Worm (Caenorhabditis elegans) whole organism, early embryonic: ENCODE data around the gene srw-99.

Experiments used
- B0310.2 ChIP-seq: sonication (generic microtip); optimal IDR thresholded peaks from 2 replicates; lab custom pipeline; 2016; ENCODE audit warnings: mild to moderate bottlenecking, missing genetic modification characterization, missing compliant biosample characterization
- F13C5.2 ChIP-seq: sonication (generic microtip); optimal IDR thresholded peaks from 2 replicates; lab custom pipeline; 2017; ENCODE audit warnings: mild to moderate bottlenecking, missing genetic modification characterization, inconsistent platforms, missing compliant biosample characterization
- aly-1 ChIP-seq: sonication (generic microtip); optimal IDR thresholded peaks from 2 replicates; lab custom pipeline; 2016; ENCODE audit warnings: missing genetic modification characterization, missing compliant biosample characterization
- ama-1 ChIP-seq: fragments of 150-350 bp; optimal IDR thresholded peaks from 2 replicates; lab custom pipeline; 2014
- ceh-13 ChIP-seq: fragments of 200-800 bp; sonication (Bioruptor generic); optimal IDR thresholded peaks from 2 replicates; lab custom pipeline; 2018; ENCODE audit warnings: mild to moderate bottlenecking, missing genetic modification characterization, missing compliant biosample characterization
- ceh-36 ChIP-seq: sonication (generic microtip); optimal IDR thresholded peaks from 2 replicates; lab custom pipeline; 2016; ENCODE audit warnings: missing genetic modification characterization, inconsistent platforms, missing compliant biosample characterization
- ets-7 ChIP-seq: sonication (generic microtip); optimal IDR thresholded peaks from 2 replicates; lab custom pipeline; 2016; ENCODE audit warnings: missing genotype, missing genetic modification characterization, missing compliant biosample characterization
- flt-1 ChIP-seq: fragments of 200-800 bp; sonication (Bioruptor generic); IDR thresholded peaks from 2 replicates; pipeline ENCODE4 v1.3.6; 2022; ENCODE audit warnings: missing genetic modification characterization, missing compliant biosample characterization
- hmbx-1 ChIP-seq: sonication (generic microtip); optimal IDR thresholded peaks from 2 replicates; lab custom pipeline; 2016; ENCODE audit warnings: mild to moderate bottlenecking, missing genetic modification characterization, missing compliant biosample characterization
- hmg-4 ChIP-seq: fragments of 200-800 bp; sonication (Bioruptor generic); optimal IDR thresholded peaks from 2 replicates; lab custom pipeline; 2018; ENCODE audit warnings: mild to moderate bottlenecking, missing genetic modification characterization, missing compliant biosample characterization
- hnd-1 ChIP-seq: sonication (generic microtip); optimal IDR thresholded peaks from 2 replicates; lab custom pipeline; 2016; ENCODE audit warnings: missing genetic modification characterization, missing compliant biosample characterization
- pes-1 ChIP-seq: fragments of 200-800 bp; sonication (Bioruptor generic); IDR thresholded peaks from 2 replicates; pipeline ENCODE4 v1.3.6; 2022; ENCODE audit warnings: missing genetic modification reagents, missing genetic modification characterization, missing compliant biosample characterization
- scrt-1 ChIP-seq: fragments of 200-800 bp; sonication (Bioruptor generic); IDR thresholded peaks from 2 replicates; pipeline ENCODE4 v1.3.6; 2022; ENCODE audit warnings: missing genetic modification characterization, missing compliant biosample characterization
- sea-1 ChIP-seq: fragments of 200-800 bp; sonication (Bioruptor generic); conservative IDR thresholded peaks from 2 replicates; pipeline ENCODE4 v1.3.6; 2022; ENCODE audit warnings: missing genetic modification characterization, missing compliant biosample characterization
- tbx-11 ChIP-seq: fragments of 200-800 bp; sonication (Bioruptor generic); IDR thresholded peaks from 2 replicates; pipeline ENCODE4 v1.3.6; 2022; ENCODE audit warnings: missing genetic modification characterization, missing compliant biosample characterization
- tbx-37 ChIP-seq: fragments of 200-800 bp; sonication (Bioruptor generic); conservative IDR thresholded peaks from 2 replicates; pipeline ENCODE4 v1.3.6; 2022; ENCODE audit warnings: missing genetic modification reagents, missing genetic modification characterization, missing compliant biosample characterization
- tra-4 ChIP-seq: sonication (generic microtip); optimal IDR thresholded peaks from 2 replicates; lab custom pipeline; 2017; ENCODE audit warnings: missing genetic modification characterization, missing compliant biosample characterization

srw-99 gene

DNA sequence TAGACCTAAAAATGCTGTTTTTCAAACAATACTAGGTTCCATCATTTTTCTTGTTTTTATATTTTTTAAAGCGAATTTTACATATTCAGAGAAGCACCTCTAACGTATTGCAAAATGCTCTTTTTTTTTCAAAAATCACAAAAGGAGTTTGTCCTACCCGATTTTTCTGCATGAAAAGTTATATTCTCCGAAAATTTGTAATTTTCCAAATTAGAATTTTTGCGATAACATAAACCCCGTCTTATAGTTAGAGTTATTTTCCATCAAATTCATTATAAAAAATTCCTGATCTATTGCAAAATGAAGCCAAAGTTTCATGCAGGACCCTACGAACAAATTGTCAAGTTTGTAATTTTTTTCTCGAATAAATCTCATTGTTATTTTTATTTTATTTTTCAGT is at the start of gene srw-99:
Gene srw-99, plus strand, starts transcription at position 301 of the 400 bp plus-strand sequence.
- TF ChIP-seq ceh-13 (GFP tag; lab: Kevin White, UChicago): no peak
- TF ChIP-seq ceh-36: no peak
- no peak for TF ChIP-seq ets-7 (tag; lab: Kevin White, UChicago)
- no peak for TF ChIP-seq scrt-1 (GFP tag; lab: Robert Waterston, UW)

DNA sequence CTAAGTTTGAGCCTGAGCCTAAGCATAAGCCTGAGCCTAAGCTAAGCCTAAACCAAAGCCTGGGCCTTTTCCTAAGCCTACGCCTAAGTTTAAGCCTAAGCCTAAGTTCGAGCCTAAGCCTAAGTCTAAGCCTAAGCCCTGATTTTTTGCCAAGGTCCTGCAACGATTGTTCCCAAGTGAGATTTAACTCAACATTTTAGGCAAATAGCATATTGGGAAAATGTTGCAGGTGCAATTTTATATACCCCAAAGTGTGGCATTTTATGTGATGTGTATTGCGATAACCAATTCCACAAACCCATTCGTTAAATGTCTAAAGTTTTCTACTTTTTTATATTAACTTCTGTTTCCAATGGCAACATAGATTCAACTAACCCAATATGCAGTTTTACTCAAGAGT is 46.3 kb upstream of the srw-99 start, which contains the start of gene irld-40:
Gene irld-40, plus strand, starts transcription at position 301 of the 400 bp plus-strand sequence.
- TF ChIP-seq tra-4: no peak
- TF ChIP-seq flt-1 (GFP tag; lab: Robert Waterston, UW): no peak
- no peak for TF ChIP-seq hmbx-1
- TF ChIP-seq tbx-11: no peak
- no peak for TF ChIP-seq ets-7 (tag; lab: Kevin White, UChicago)
- no peak for TF ChIP-seq ama-1 (lab: Kevin White, UChicago)

DNA sequence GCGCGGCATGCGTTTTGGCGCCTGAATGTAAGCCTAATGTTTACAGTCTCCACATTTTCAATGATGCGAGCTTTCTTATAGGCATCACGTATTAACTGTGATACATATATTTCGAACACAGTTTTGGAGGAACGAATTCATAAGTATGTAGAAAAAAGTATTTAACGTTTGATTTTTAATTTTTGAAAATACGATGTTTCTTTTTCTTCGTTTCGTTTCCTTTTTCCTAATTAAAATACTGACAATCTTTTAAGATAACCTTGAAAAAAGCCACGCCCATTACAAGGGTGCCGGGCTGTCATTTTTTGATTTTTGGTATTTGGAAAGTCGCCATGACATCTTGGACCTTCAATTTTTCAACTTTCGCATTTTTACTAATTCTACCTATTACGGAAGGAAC is 43.6 kb upstream of the srw-99 start, which contains the start of gene K04F1.9:
Gene K04F1.9, plus strand, starts transcription at position 301 of the 400 bp plus-strand sequence.
- no peak for TF ChIP-seq tbx-11
- no peak for TF ChIP-seq tra-4
- no peak for TF ChIP-seq pes-1
- TF ChIP-seq sea-1: no peak
- TF ChIP-seq scrt-1 (GFP tag; lab: Robert Waterston, UW): no peak
- no peak for TF ChIP-seq ceh-36
- no peak for TF ChIP-seq F13C5.2 (tag; lab: Kevin White, UChicago)
- no peak for TF ChIP-seq flt-1 (GFP tag; lab: Robert Waterston, UW)
- TF ChIP-seq hnd-1: no peak
- TF ChIP-seq ceh-13 (GFP tag; lab: Kevin White, UChicago): no peak
- no peak for TF ChIP-seq hmbx-1
- no peak for TF ChIP-seq aly-1 (tag; lab: Kevin White, UChicago)
- TF ChIP-seq hmg-4: no peak
- no peak for TF ChIP-seq tbx-37 (GFP tag; lab: Robert Waterston, UW)
- TF ChIP-seq B0310.2 (tag; lab: Kevin White, UChicago): no peak
- TF ChIP-seq ets-7 (tag; lab: Kevin White, UChicago): no peak
- TF ChIP-seq ama-1 (lab: Kevin White, UChicago): no peak

DNA sequence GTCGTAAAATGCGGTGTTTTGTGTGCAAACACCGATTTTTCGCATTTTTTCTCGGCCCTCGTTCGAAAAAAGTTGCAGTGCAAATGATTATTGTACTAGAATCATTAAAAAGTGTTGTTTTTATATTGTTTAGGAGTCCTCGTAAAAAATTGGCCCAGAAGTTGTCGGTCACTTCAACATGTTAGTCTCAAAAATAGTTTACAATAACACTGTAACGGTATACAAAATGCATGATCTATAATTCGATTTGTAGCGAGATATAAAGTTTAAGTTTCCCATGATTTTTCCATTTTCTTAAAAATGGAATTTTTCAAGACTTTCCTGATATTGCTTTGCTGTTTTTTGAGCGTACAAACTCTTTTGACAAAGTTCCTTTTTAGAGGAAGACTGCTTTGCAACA is 41.6 kb upstream of the srw-99 start, which contains the start of gene K04F1.8:
Gene K04F1.8, plus strand, starts transcription at position 301 of the 400 bp plus-strand sequence.
- TF ChIP-seq hnd-1: no peak
- no peak for TF ChIP-seq ets-7 (tag; lab: Kevin White, UChicago)
- TF ChIP-seq tra-4: no peak
- TF ChIP-seq pes-1: no peak
- TF ChIP-seq sea-1: no peak
- TF ChIP-seq F13C5.2 (tag; lab: Kevin White, UChicago): no peak
- TF ChIP-seq ama-1 (lab: Kevin White, UChicago): no peak
- TF ChIP-seq ceh-13 (GFP tag; lab: Kevin White, UChicago): no peak
- no peak for TF ChIP-seq hmbx-1
- TF ChIP-seq hmg-4: no peak
- no peak for TF ChIP-seq scrt-1 (GFP tag; lab: Robert Waterston, UW)
- no peak for TF ChIP-seq flt-1 (GFP tag; lab: Robert Waterston, UW)
- TF ChIP-seq aly-1 (tag; lab: Kevin White, UChicago): no peak
- TF ChIP-seq tbx-37 (GFP tag; lab: Robert Waterston, UW): no peak
- no peak for TF ChIP-seq ceh-36
- TF ChIP-seq B0310.2 (tag; lab: Kevin White, UChicago): no peak

DNA sequence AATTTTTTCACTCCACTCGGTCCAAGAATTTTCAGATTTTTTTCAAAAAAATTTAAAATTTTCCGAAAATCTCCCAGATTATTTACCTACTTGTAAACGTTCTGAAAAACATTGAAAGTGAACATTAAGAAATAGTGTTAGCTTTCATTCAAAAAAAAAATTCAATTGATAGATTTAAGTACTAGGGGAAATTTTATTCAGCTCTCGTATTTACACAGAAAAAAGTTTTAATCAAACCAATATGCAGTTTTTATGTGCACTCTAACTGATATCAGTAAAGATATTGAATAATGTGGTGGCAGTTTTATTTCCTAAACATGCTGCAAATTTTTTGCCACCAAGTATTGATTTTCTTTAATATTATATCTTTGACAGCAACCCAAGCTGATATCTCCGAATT is 40.3 kb upstream of the srw-99 start, which contains the start of gene irld-42:
Gene irld-42, plus strand, starts transcription at position 301 of the 400 bp plus-strand sequence.
- no peak for TF ChIP-seq hnd-1
- TF ChIP-seq sea-1: no peak
- no peak for TF ChIP-seq aly-1 (tag; lab: Kevin White, UChicago)
- no peak for TF ChIP-seq scrt-1 (GFP tag; lab: Robert Waterston, UW)
- TF ChIP-seq ceh-36: no peak
- TF ChIP-seq pes-1: no peak
- no peak for TF ChIP-seq ets-7 (tag; lab: Kevin White, UChicago)
- TF ChIP-seq hmg-4: no peak
- no peak for TF ChIP-seq hmbx-1
- no peak for TF ChIP-seq tbx-37 (GFP tag; lab: Robert Waterston, UW)
- TF ChIP-seq ceh-13 (GFP tag; lab: Kevin White, UChicago): no peak
- no peak for TF ChIP-seq flt-1 (GFP tag; lab: Robert Waterston, UW)
- TF ChIP-seq tbx-11: no peak
- no peak for TF ChIP-seq B0310.2 (tag; lab: Kevin White, UChicago)
- TF ChIP-seq ama-1 (lab: Kevin White, UChicago): no peak
- no peak for TF ChIP-seq tra-4
- no peak for TF ChIP-seq F13C5.2 (tag; lab: Kevin White, UChicago)

DNA sequence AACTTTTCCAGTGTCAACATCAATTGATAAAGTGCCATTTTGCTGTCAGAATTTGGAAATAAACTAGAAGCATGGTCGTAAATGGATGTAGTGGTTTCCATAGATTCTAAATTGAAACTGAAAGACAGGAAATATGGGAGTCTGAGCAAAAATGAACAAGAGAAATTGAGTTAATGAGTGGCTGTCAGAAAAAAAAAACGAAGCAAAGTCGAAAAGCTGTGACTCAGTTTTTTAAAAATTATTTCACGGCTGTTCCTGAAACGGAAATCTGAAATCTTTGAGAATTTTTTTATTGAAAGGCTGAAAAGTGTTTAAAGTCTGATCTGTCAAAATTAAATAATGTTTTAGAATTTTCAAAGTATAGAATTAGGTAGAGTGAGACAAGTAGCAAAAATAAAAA is 30.3 kb upstream of the srw-99 start, which contains the start of gene srw-98:
Gene srw-98, minus strand, starts transcription at position 101 of the 400 bp plus-strand sequence.
- TF ChIP-seq scrt-1 (GFP tag; lab: Robert Waterston, UW) (no peak), B0310.2 (tag; lab: Kevin White, UChicago) (no peak)

DNA sequence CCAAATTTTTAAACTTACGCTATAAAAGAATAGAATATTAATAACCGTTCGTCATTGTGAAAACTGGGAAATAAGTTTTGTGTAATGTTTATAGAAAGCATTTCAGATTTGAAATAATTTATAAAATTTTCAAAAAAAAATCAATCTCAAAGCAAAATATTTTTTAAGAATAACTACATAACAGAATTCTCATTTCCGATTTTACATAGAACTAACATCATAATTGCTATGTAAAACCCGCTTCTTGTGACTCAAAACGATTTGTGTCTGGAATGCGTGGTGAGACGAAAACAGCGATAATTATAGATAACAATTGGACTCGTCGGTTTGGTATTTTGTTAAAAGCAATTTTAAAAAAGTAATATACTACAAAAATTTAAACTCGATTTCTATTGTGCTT is 27.8 kb upstream of the srw-99 start, which contains the start of gene srw-91:
Gene srw-91, minus strand, starts transcription at position 101 of the 400 bp plus-strand sequence.
- TF ChIP-seq ceh-36 (no peak), scrt-1 (GFP tag; lab: Robert Waterston, UW) (no peak), hmbx-1 (no peak), aly-1 (tag; lab: Kevin White, UChicago) (no peak), B0310.2 (tag; lab: Kevin White, UChicago) (no peak), ets-7 (tag; lab: Kevin White, UChicago) (no peak), ama-1 (lab: Kevin White, UChicago) (no peak), sea-1 (no peak)

DNA sequence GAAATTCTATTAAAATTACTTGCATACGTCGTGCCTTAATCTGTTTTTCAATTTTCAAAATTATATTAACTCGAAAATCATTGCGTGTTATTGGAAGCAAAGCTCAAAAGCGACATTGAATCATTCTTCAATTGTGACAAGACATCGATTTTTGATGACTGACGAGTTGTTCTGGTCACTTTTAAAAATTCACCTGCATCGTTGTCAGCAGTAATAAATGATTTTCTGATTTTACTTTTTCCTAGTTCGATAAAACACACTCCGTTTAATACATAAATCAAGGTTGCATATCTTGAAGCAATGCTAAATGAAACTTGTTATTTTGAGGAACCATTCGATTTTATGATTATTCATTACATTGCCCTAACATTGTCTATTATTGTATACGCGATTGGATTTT is 26.3 kb upstream of the srw-99 start, which contains the start of gene srh-3:
Gene srh-3, plus strand, starts transcription at position 301 of the 400 bp plus-strand sequence.
- TF ChIP-seq sea-1 (no peak), flt-1 (GFP tag; lab: Robert Waterston, UW) (no peak), hmg-4 (no peak), tbx-37 (GFP tag; lab: Robert Waterston, UW) (no peak), tra-4 (no peak), ama-1 (lab: Kevin White, UChicago) (no peak), tbx-11 (no peak), hnd-1 (no peak), hmbx-1 (no peak), pes-1 (no peak), scrt-1 (GFP tag; lab: Robert Waterston, UW) (no peak), ets-7 (tag; lab: Kevin White, UChicago) (no peak), F13C5.2 (tag; lab: Kevin White, UChicago) (no peak), ceh-36 (no peak), aly-1 (tag; lab: Kevin White, UChicago) (no peak), B0310.2 (tag; lab: Kevin White, UChicago) (no peak)
